Worm (Caenorhabditis elegans) whole organism, midembryonic: ENCODE results near the gene grl-31.

Source experiments
- flt-1 ChIP-seq: fragments of 200-800 bp; sonication (Bioruptor generic); IDR thresholded peaks from 2 replicates; pipeline ENCODE4 v1.3.6; 2022; ENCODE audit warnings: missing genetic modification characterization, missing compliant biosample characterization
- klf-2 ChIP-seq: fragments of 200-800 bp; sonication (Bioruptor generic); conservative IDR thresholded peaks from 2 replicates; pipeline ENCODE4 v1.3.6; 2022; ENCODE audit warnings: missing genetic modification reagents, missing genetic modification characterization, missing compliant biosample characterization
- ztf-23 ChIP-seq: fragments of 200-800 bp; sonication (Bioruptor generic); IDR thresholded peaks from 2 replicates; pipeline ENCODE4 v1.3.6; 2022; ENCODE audit warnings: missing genetic modification reagents, missing genetic modification characterization, missing compliant biosample characterization

DNA sequence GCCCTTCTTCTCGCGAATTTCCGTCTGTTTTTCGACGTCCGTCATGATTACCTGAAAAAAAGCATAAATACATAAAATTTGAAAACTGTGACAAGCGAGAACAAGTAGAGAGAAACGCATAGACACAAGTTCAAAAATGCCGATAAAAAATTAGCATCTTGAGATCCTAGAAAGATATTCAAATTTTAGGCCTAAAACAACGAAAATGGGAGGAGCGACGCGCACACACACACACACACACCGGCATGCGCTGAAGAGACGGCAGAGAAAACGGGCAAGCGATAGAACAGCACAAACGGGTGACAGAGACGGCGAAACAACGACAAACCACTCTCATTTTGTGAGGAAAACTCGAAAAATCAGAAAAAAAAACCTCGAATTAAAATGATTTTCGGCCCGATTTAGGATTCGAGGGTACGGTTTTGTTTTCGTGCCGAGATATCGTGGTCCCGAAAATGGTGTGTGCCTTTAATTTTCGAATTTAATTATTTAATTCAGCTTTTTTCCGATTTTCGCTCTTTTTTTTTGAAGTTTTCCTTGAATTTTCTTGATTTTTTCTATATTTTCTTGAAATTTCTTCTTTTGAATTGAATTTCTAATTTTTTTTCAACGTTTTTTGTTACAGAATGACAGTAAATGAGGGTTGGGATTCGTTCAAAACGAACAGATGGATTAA is 28.6 kb upstream of the grl-31 start, which contains the start of the genes rpl-11.1 and T22F3.2:
- no peak for TF ChIP-seq ztf-23 (GFP tag; lab: Robert Waterston, UW)
- TF ChIP-seq klf-2 (GFP tag; lab: Robert Waterston, UW) = no peak
- TF ChIP-seq flt-1 (GFP tag; lab: Robert Waterston, UW) = no peak
